Worm (Caenorhabditis elegans): ENCODE measurements around the gene Y45F10B.12.

DNA sequence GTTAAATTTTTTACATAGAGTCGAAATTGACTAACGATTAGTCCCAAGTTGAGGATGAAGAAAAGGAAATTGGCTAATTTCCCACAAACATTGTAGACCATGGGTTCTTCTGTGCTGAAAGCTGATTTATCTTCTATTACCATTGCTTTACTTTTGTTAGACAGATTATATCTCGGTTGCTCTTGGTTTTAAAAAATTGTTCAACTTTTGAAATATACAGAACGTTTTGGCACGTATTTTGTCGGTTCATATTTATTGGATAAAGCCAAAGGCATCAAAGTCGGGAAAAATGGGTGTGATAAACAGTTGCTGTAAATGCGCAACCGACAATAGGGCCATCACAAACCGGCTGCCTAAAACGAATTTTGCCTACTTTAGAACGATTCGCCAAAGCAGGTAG lies 4.4 kb downstream of the Y45F10B.12 start, which contains the start of gene tsp-5:
- TF ChIP-seq F37B4.10 (GFP tag; IDR thresholded peaks at IDR 0.05) (no peak), attf-6 (GFP tag; IDR thresholded peaks at IDR 0.05) (no peak)

All from whole organism, young adult.